Worm (Caenorhabditis elegans): Measurements from ENCODE around the gene C18H7.12.

ce11 chrIV:613155-613554, 25.5 kb upstream of the C18H7.12 start:
- no peak for TF ChIP-seq skn-1 (tag; optimal IDR thresholded peaks at IDR 0.05)
- no peak for TF ChIP-seq nhr-77 (tag; optimal IDR thresholded peaks at IDR 0.05)
- TF ChIP-seq attf-4 (tag; optimal IDR thresholded peaks at IDR 0.05): no peak
- no peak for TF ChIP-seq mep-1 (tag; optimal IDR thresholded peaks at IDR 0.05)
- TF ChIP-seq unc-130 (GFP tag; optimal IDR thresholded peaks at IDR 0.05): no peak
- no peak for TF ChIP-seq ctbp-1 (GFP tag; IDR thresholded peaks at IDR 0.05)
- TF ChIP-seq dve-1 (tag; optimal IDR thresholded peaks at IDR 0.05; ENCODE audit: insufficient read depth): no peak
- TF ChIP-seq mdl-1 (tag; optimal IDR thresholded peaks at IDR 0.05): no peak
- no peak for TF ChIP-seq ztf-11 (tag; optimal IDR thresholded peaks at IDR 0.05)
- TF ChIP-seq hlh-30 (tag; optimal IDR thresholded peaks at IDR 0.05; ENCODE audit: insufficient read depth): no peak
- TF ChIP-seq F49E8.2 (tag; optimal IDR thresholded peaks at IDR 0.05; ENCODE audit: borderline replicate concordance): no peak
